Worm (Caenorhabditis elegans) whole organism, L2 larva: Measurements from ENCODE around the gene eri-1.

Source experiments
- ama-1 ChIP-seq: fragments of 150-350 bp; optimal IDR thresholded peaks from 2 replicates; lab custom pipeline; 2018; ENCODE audit warnings: inconsistent platforms
- ceh-16 ChIP-seq: fragments of 150-350 bp; optimal IDR thresholded peaks from 2 replicates; lab custom pipeline; 2014; ENCODE audit warnings: missing biosample characterization, missing genetic modification characterization
- ceh-82 ChIP-seq: fragments of 150-350 bp; optimal IDR thresholded peaks from 2 replicates; lab custom pipeline; 2014; ENCODE audit warnings: missing biosample characterization, missing genetic modification characterization
- dmd-4 ChIP-seq: sonication (generic microtip); optimal IDR thresholded peaks from 2 replicates; lab custom pipeline; 2017; ENCODE audit warnings: missing biosample characterization, missing genetic modification characterization
- egl-27 ChIP-seq: sonication (generic microtip); optimal IDR thresholded peaks from 3 replicates; lab custom pipeline; 2017; ENCODE audit warnings: missing biosample characterization, missing genetic modification reagents, missing genetic modification characterization
- elt-3 ChIP-seq: sonication (generic microtip); optimal IDR thresholded peaks from 2 replicates; lab custom pipeline; 2017; ENCODE audit warnings: missing biosample characterization, missing genetic modification characterization
- lsy-2 ChIP-seq, 2 experiments: fragments of 150-350 bp in 1 of 2; sonication (generic microtip) in 1 of 2; optimal IDR thresholded peaks; 2 replicates each; lab custom pipeline; 2014 to 2017; ENCODE audit warnings: missing biosample characterization in 2 of 2, missing genetic modification characterization in 2 of 2
- mab-5 ChIP-seq: fragments of 150-350 bp; optimal IDR thresholded peaks from 2 replicates; lab custom pipeline; 2014; ENCODE audit warnings: missing biosample characterization, missing genetic modification characterization
- nhr-12 ChIP-seq: fragments of 150-350 bp; optimal IDR thresholded peaks from 2 replicates; lab custom pipeline; 2014; ENCODE audit warnings: missing biosample characterization, missing genetic modification characterization
- nhr-237 ChIP-seq: fragments of 150-350 bp; optimal IDR thresholded peaks from 2 replicates; lab custom pipeline; 2014; ENCODE audit warnings: missing biosample characterization, missing genetic modification characterization
- skn-1 ChIP-seq: sonication (generic microtip); optimal IDR thresholded peaks from 2 replicates; lab custom pipeline; 2017; ENCODE audit warnings: missing biosample characterization, missing genetic modification characterization
- sma-3 ChIP-seq: sonication (generic microtip); optimal IDR thresholded peaks from 2 replicates; lab custom pipeline; 2016; ENCODE audit warnings: missing genetic modification reagents, missing genetic modification characterization, missing compliant biosample characterization
- snpc-4 ChIP-seq: fragments of 150-350 bp; optimal IDR thresholded peaks from 2 replicates; lab custom pipeline; 2014; ENCODE audit warnings: missing biosample characterization, missing genetic modification characterization
- unc-39 ChIP-seq: fragments of 150-350 bp; optimal IDR thresholded peaks from 2 replicates; lab custom pipeline; 2014; ENCODE audit warnings: missing biosample characterization, missing genetic modification characterization

- TF ChIP-seq egl-27: no peak
- no peak for TF ChIP-seq snpc-4 (tag; lab: Kevin White, UChicago)
- no peak for TF ChIP-seq dmd-4 (tag; lab: Kevin White, UChicago)
- TF ChIP-seq unc-39 (tag; lab: Kevin White, UChicago): no peak
- no peak for TF ChIP-seq lsy-2 (tag; optimal IDR thresholded peaks at IDR 0.05; lab: Kevin White, UChicago)
- TF ChIP-seq ceh-82: no peak
- no peak for TF ChIP-seq nhr-12 (tag; lab: Kevin White, UChicago)
- no peak for TF ChIP-seq ama-1 (lab: Kevin White, UChicago)
- no peak for TF ChIP-seq skn-1
- TF ChIP-seq mab-5: no peak
- no peak for TF ChIP-seq elt-3
- no peak for TF ChIP-seq nhr-237 (tag; lab: Kevin White, UChicago)
- TF ChIP-seq ceh-16: no peak
- no peak for TF ChIP-seq sma-3 (GFP tag; lab: Kevin White, UChicago)
Measured at ce11 chrIV:401395-401794, 18.4 kb downstream of the eri-1 start, which contains the start of gene gpa-4.
